Worm (Caenorhabditis elegans): ENCODE results near the gene R53.8.

The R53.8 gene

ce11 chrII:9936859-9937258 lies 39.6 kb upstream of the R53.8 start, which contains the start of gene C05C10.3:
Gene C05C10.3, minus strand, starts transcription at chrII:9936893.
- TF ChIP-seq hmbx-1 (tag; optimal IDR thresholded peaks at IDR 0.05) = no peak
- no peak for TF ChIP-seq pes-1 (GFP tag; IDR thresholded peaks at IDR 0.05)
- no peak for TF ChIP-seq ceh-36 (tag; optimal IDR thresholded peaks at IDR 0.05)

- TF ChIP-seq hmg-4 (GFP tag; optimal IDR thresholded peaks at IDR 0.05) = no peak
- TF ChIP-seq pes-1 (GFP tag; IDR thresholded peaks at IDR 0.05) = no peak
- no peak for TF ChIP-seq aly-1 (tag; optimal IDR thresholded peaks at IDR 0.05)
- no peak for TF ChIP-seq B0310.2 (tag; optimal IDR thresholded peaks at IDR 0.05)
- TF ChIP-seq flt-1 (GFP tag; IDR thresholded peaks at IDR 0.05) = no peak
- no peak for TF ChIP-seq tra-4 (tag; optimal IDR thresholded peaks at IDR 0.05)
- no peak for TF ChIP-seq hnd-1 (tag; optimal IDR thresholded peaks at IDR 0.05)
- no peak for TF ChIP-seq sea-1 (GFP tag; conservative IDR thresholded peaks at IDR 0.05)
- TF ChIP-seq F13C5.2 (tag; optimal IDR thresholded peaks at IDR 0.05) = no peak
- no peak for TF ChIP-seq tbx-11 (GFP tag; IDR thresholded peaks at IDR 0.05)
- TF ChIP-seq ceh-13 (GFP tag; optimal IDR thresholded peaks at IDR 0.05) = no peak
- TF ChIP-seq hmbx-1 (tag; optimal IDR thresholded peaks at IDR 0.05) = no peak
- TF ChIP-seq tbx-37 (GFP tag; conservative IDR thresholded peaks at IDR 0.05) = no peak
- no peak for TF ChIP-seq ama-1 (optimal IDR thresholded peaks at IDR 0.05)
- no peak for TF ChIP-seq ceh-36 (tag; optimal IDR thresholded peaks at IDR 0.05)
- TF ChIP-seq ets-7 (tag; optimal IDR thresholded peaks at IDR 0.05) = no peak
- TF ChIP-seq scrt-1 (GFP tag; IDR thresholded peaks at IDR 0.05) = no peak
These were observed 38.9 kb upstream of the R53.8 start for ce11 chrII:9937611-9938010.

- no peak for TF ChIP-seq tra-4 (tag; optimal IDR thresholded peaks at IDR 0.05)
- no peak for TF ChIP-seq F13C5.2 (tag; optimal IDR thresholded peaks at IDR 0.05)
- TF ChIP-seq B0310.2 (tag; optimal IDR thresholded peaks at IDR 0.05) = no peak
- TF ChIP-seq hmbx-1 (tag; optimal IDR thresholded peaks at IDR 0.05) = no peak
- TF ChIP-seq sea-1 (GFP tag; conservative IDR thresholded peaks at IDR 0.05) = no peak
These were observed 37.6 kb upstream of the R53.8 start, which contains the start of the genes C05C10.7 and C05C10.5 for ce11 chrII:9938877-9939276. Gene C05C10.7, minus strand, starts transcription at chrII:9938971. Gene C05C10.5, plus strand, starts transcription at chrII:9939040.

ce11 chrII:9940430-9940829 lies 36.1 kb upstream of the R53.8 start, which contains the start of gene ufd-3:
Gene ufd-3, plus strand, starts transcription at chrII:9940753.
- TF ChIP-seq sea-1 (GFP tag; conservative IDR thresholded peaks at IDR 0.05) = no peak
- peak; percentile 47; the same call in 1 of the 2 replicates for TF ChIP-seq flt-1 (GFP tag; IDR thresholded peaks at IDR 0.05)
- no peak for TF ChIP-seq tra-4 (tag; optimal IDR thresholded peaks at IDR 0.05)
- TF ChIP-seq ceh-13 (GFP tag; optimal IDR thresholded peaks at IDR 0.05) = no peak
- TF ChIP-seq B0310.2 (tag; optimal IDR thresholded peaks at IDR 0.05) = no peak
- TF ChIP-seq tbx-37 (GFP tag; conservative IDR thresholded peaks at IDR 0.05) = peak; percentile 87
- no peak for TF ChIP-seq ceh-36 (tag; optimal IDR thresholded peaks at IDR 0.05)
- TF ChIP-seq F13C5.2 (tag; optimal IDR thresholded peaks at IDR 0.05) = peak; percentile 57
- TF ChIP-seq tbx-11 (GFP tag; IDR thresholded peaks at IDR 0.05) = no peak
- no peak for TF ChIP-seq aly-1 (tag; optimal IDR thresholded peaks at IDR 0.05)
- no peak for TF ChIP-seq ama-1 (optimal IDR thresholded peaks at IDR 0.05)
- TF ChIP-seq ets-7 (tag; optimal IDR thresholded peaks at IDR 0.05) = no peak
- TF ChIP-seq pes-1 (GFP tag; IDR thresholded peaks at IDR 0.05) = no peak; the same call in 1 of the 2 replicates
- no peak for TF ChIP-seq hnd-1 (tag; optimal IDR thresholded peaks at IDR 0.05)

- no peak for TF ChIP-seq ceh-36 (tag; optimal IDR thresholded peaks at IDR 0.05)
- no peak for TF ChIP-seq flt-1 (GFP tag; IDR thresholded peaks at IDR 0.05)
- TF ChIP-seq B0310.2 (tag; optimal IDR thresholded peaks at IDR 0.05) = no peak
- no peak for TF ChIP-seq hmbx-1 (tag; optimal IDR thresholded peaks at IDR 0.05)
- no peak for TF ChIP-seq aly-1 (tag; optimal IDR thresholded peaks at IDR 0.05)
- no peak for TF ChIP-seq ets-7 (tag; optimal IDR thresholded peaks at IDR 0.05)
- no peak for TF ChIP-seq pes-1 (GFP tag; IDR thresholded peaks at IDR 0.05)
- no peak for TF ChIP-seq hnd-1 (tag; optimal IDR thresholded peaks at IDR 0.05)
- no peak for TF ChIP-seq ama-1 (optimal IDR thresholded peaks at IDR 0.05)
- no peak for TF ChIP-seq sea-1 (GFP tag; conservative IDR thresholded peaks at IDR 0.05)
- TF ChIP-seq tra-4 (tag; optimal IDR thresholded peaks at IDR 0.05) = no peak
- TF ChIP-seq tbx-11 (GFP tag; IDR thresholded peaks at IDR 0.05) = no peak
- TF ChIP-seq ceh-13 (GFP tag; optimal IDR thresholded peaks at IDR 0.05) = no peak
These were observed 33.3 kb upstream of the R53.8 start for ce11 chrII:9943246-9943645.

- TF ChIP-seq B0310.2 (tag; optimal IDR thresholded peaks at IDR 0.05) = no peak
- TF ChIP-seq ceh-36 (tag; optimal IDR thresholded peaks at IDR 0.05) = no peak
- no peak for TF ChIP-seq hmbx-1 (tag; optimal IDR thresholded peaks at IDR 0.05)
- no peak for TF ChIP-seq ets-7 (tag; optimal IDR thresholded peaks at IDR 0.05)
- TF ChIP-seq flt-1 (GFP tag; IDR thresholded peaks at IDR 0.05) = no peak
These were observed 32.7 kb upstream of the R53.8 start, which contains the start of gene flad-1 for ce11 chrII:9943837-9944236. Gene flad-1, plus strand, starts transcription at chrII:9944137.

ce11 chrII:9948662-9949061 lies 27.8 kb upstream of the R53.8 start:
- TF ChIP-seq ceh-13 (GFP tag; optimal IDR thresholded peaks at IDR 0.05) (no peak), ceh-36 (tag; optimal IDR thresholded peaks at IDR 0.05) (no peak), tra-4 (tag; optimal IDR thresholded peaks at IDR 0.05) (no peak), B0310.2 (tag; optimal IDR thresholded peaks at IDR 0.05) (no peak), scrt-1 (GFP tag; IDR thresholded peaks at IDR 0.05) (no peak), hmg-4 (GFP tag; optimal IDR thresholded peaks at IDR 0.05) (no peak), ama-1 (optimal IDR thresholded peaks at IDR 0.05) (no peak), ets-7 (tag; optimal IDR thresholded peaks at IDR 0.05) (no peak), flt-1 (GFP tag; IDR thresholded peaks at IDR 0.05) (no peak), aly-1 (tag; optimal IDR thresholded peaks at IDR 0.05) (no peak), F13C5.2 (tag; optimal IDR thresholded peaks at IDR 0.05) (no peak), tbx-11 (GFP tag; IDR thresholded peaks at IDR 0.05) (no peak), tbx-37 (GFP tag; conservative IDR thresholded peaks at IDR 0.05) (no peak), hnd-1 (tag; optimal IDR thresholded peaks at IDR 0.05) (no peak), hmbx-1 (tag; optimal IDR thresholded peaks at IDR 0.05) (no peak), sea-1 (GFP tag; conservative IDR thresholded peaks at IDR 0.05) (no peak), pes-1 (GFP tag; IDR thresholded peaks at IDR 0.05) (no peak)

ce11 chrII:9951846-9952245 lies 24.7 kb upstream of the R53.8 start:
- TF ChIP-seq ets-7 (tag; optimal IDR thresholded peaks at IDR 0.05) = no peak
- TF ChIP-seq pes-1 (GFP tag; IDR thresholded peaks at IDR 0.05) = no peak
- no peak for TF ChIP-seq flt-1 (GFP tag; IDR thresholded peaks at IDR 0.05)
- no peak for TF ChIP-seq hmbx-1 (tag; optimal IDR thresholded peaks at IDR 0.05)
- no peak for TF ChIP-seq hnd-1 (tag; optimal IDR thresholded peaks at IDR 0.05)
- no peak for TF ChIP-seq B0310.2 (tag; optimal IDR thresholded peaks at IDR 0.05)
